Worm (Caenorhabditis elegans) whole organism, late embryonic: ENCODE measurements around the gene hrpl-1.
"Not testable (repeated sequence)": the region's sequence is repeated elsewhere in the genome, so short reads cannot be mapped to it uniquely, and the experiment has no call there.

Experiments
- C08G9.2 ChIP-seq: sonication (generic microtip); optimal IDR thresholded peaks from 2 replicates; lab custom pipeline; 2016; ENCODE audit warnings: mild to moderate bottlenecking, missing genetic modification characterization, moderate library complexity, missing compliant biosample characterization
- C38D4.7 ChIP-seq: fragments of 200-800 bp; sonication (Bioruptor generic); optimal IDR thresholded peaks from 2 replicates; lab custom pipeline; 2018; ENCODE audit warnings: mild to moderate bottlenecking, missing genetic modification characterization, moderate library complexity, missing compliant biosample characterization
- F13H6.1 ChIP-seq: sonication (generic microtip); optimal IDR thresholded peaks from 2 replicates; lab custom pipeline; 2016; ENCODE audit warnings: missing genetic modification characterization, missing compliant biosample characterization
- K09A11.1 ChIP-seq: sonication (generic microtip); optimal IDR thresholded peaks from 2 replicates; lab custom pipeline; 2017; ENCODE audit warnings: antibody characterized with exemption, mild to moderate bottlenecking, missing genetic modification characterization, missing compliant biosample characterization; ENCODE audit not compliant: insufficient read depth
- ahr-1 ChIP-seq: sonication (generic microtip); optimal IDR thresholded peaks from 2 replicates; lab custom pipeline; 2016; ENCODE audit warnings: missing genetic modification characterization, missing compliant biosample characterization
- ama-1 ChIP-seq: fragments of 150-350 bp; optimal IDR thresholded peaks from 2 replicates; lab custom pipeline; 2014
- ceh-14 ChIP-seq: sonication (generic microtip); optimal IDR thresholded peaks from 2 replicates; lab custom pipeline; 2016; ENCODE audit warnings: missing genotype, missing genetic modification characterization, missing compliant biosample characterization
- ceh-2 ChIP-seq: sonication (generic microtip); optimal IDR thresholded peaks from 2 replicates; lab custom pipeline; 2016; ENCODE audit warnings: missing genotype, missing genetic modification characterization, missing compliant biosample characterization
- ceh-22 ChIP-seq: sonication (generic microtip); optimal IDR thresholded peaks from 2 replicates; lab custom pipeline; 2017; ENCODE audit warnings: missing biosample characterization, missing genetic modification characterization
- ceh-24 ChIP-seq: sonication (generic microtip); optimal IDR thresholded peaks from 2 replicates; lab custom pipeline; 2016; ENCODE audit warnings: mild to moderate bottlenecking, missing genetic modification characterization, missing compliant biosample characterization
- ceh-30 ChIP-seq: fragments of 150-350 bp; optimal IDR thresholded peaks from 2 replicates; lab custom pipeline; 2014; ENCODE audit warnings: missing biosample characterization, missing genetic modification characterization
- ceh-34 ChIP-seq: sonication (generic microtip); optimal IDR thresholded peaks from 2 replicates; lab custom pipeline; 2016; ENCODE audit warnings: mild to moderate bottlenecking, missing genetic modification characterization, missing compliant biosample characterization
- ceh-48 ChIP-seq: sonication (generic microtip); optimal IDR thresholded peaks from 2 replicates; lab custom pipeline; 2016; ENCODE audit warnings: missing genetic modification characterization, inconsistent platforms, missing compliant biosample characterization
- che-1 ChIP-seq: sonication (generic microtip); optimal IDR thresholded peaks from 2 replicates; lab custom pipeline; 2016; ENCODE audit warnings: mild to moderate bottlenecking, missing genetic modification characterization, missing compliant biosample characterization
- dmd-4 ChIP-seq: sonication (generic microtip); optimal IDR thresholded peaks from 2 replicates; lab custom pipeline; 2016; ENCODE audit warnings: borderline replicate concordance, missing genetic modification characterization, missing compliant biosample characterization
- elt-2 ChIP-seq: sonication (generic microtip); optimal IDR thresholded peaks from 2 replicates; lab custom pipeline; 2016; ENCODE audit warnings: missing genetic modification reagents, missing genetic modification characterization, missing compliant biosample characterization
- elt-4 ChIP-seq: sonication (generic microtip); optimal IDR thresholded peaks from 2 replicates; lab custom pipeline; 2016; ENCODE audit warnings: missing genetic modification characterization, missing compliant biosample characterization
- eyg-1 ChIP-seq: sonication (generic microtip); optimal IDR thresholded peaks from 2 replicates; lab custom pipeline; 2016; ENCODE audit warnings: missing genotype, missing genetic modification characterization, missing compliant biosample characterization
- fkh-10 ChIP-seq: fragments of 150-350 bp; optimal IDR thresholded peaks from 2 replicates; lab custom pipeline; 2014; ENCODE audit warnings: missing biosample characterization, missing genetic modification reagents, missing genetic modification characterization
- hlh-30 ChIP-seq: sonication (generic microtip); optimal IDR thresholded peaks from 2 replicates; lab custom pipeline; 2017; ENCODE audit warnings: antibody characterized with exemption, missing genetic modification characterization, missing compliant biosample characterization; ENCODE audit not compliant: insufficient read depth
- hlh-6 ChIP-seq: sonication (generic microtip); optimal IDR thresholded peaks from 2 replicates; lab custom pipeline; 2016; ENCODE audit warnings: missing genotype, missing genetic modification characterization, missing compliant biosample characterization
- hlh-8 ChIP-seq: sonication (generic microtip); optimal IDR thresholded peaks from 2 replicates; lab custom pipeline; 2016; ENCODE audit warnings: missing genotype, missing genetic modification characterization, missing compliant biosample characterization
- madf-2 ChIP-seq: sonication (generic microtip); optimal IDR thresholded peaks from 2 replicates; lab custom pipeline; 2017; ENCODE audit warnings: missing genetic modification characterization, missing compliant biosample characterization
- nfya-1 ChIP-seq: sonication (generic microtip); optimal IDR thresholded peaks from 2 replicates; lab custom pipeline; 2017; ENCODE audit warnings: missing genetic modification characterization, mild to moderate bottlenecking, missing compliant biosample characterization, antibody characterized with exemption, moderate library complexity
- nhr-11 ChIP-seq: fragments of 150-350 bp; optimal IDR thresholded peaks from 2 replicates; lab custom pipeline; 2014; ENCODE audit warnings: missing biosample characterization, missing genetic modification characterization
- nhr-232 ChIP-seq: sonication (generic microtip); optimal IDR thresholded peaks from 2 replicates; lab custom pipeline; 2016; ENCODE audit warnings: missing genetic modification characterization, missing compliant biosample characterization
- npax-4 ChIP-seq: sonication (generic microtip); optimal IDR thresholded peaks from 2 replicates; lab custom pipeline; 2016; ENCODE audit warnings: missing genetic modification characterization, missing compliant biosample characterization
- odd-2 ChIP-seq: sonication (generic microtip); optimal IDR thresholded peaks from 2 replicates; lab custom pipeline; 2017; ENCODE audit warnings: antibody characterized with exemption, mild to moderate bottlenecking, missing genetic modification characterization, missing compliant biosample characterization
- pat-9 ChIP-seq: fragments of 200-800 bp; sonication (Bioruptor generic); optimal IDR thresholded peaks from 2 replicates; lab custom pipeline; 2018; ENCODE audit warnings: mild to moderate bottlenecking, missing genetic modification characterization, moderate library complexity, missing compliant biosample characterization
- pax-1 ChIP-seq: fragments of 150-350 bp; optimal IDR thresholded peaks from 2 replicates; lab custom pipeline; 2014; ENCODE audit warnings: missing biosample characterization, missing genetic modification characterization
- pha-2 ChIP-seq: sonication (generic microtip); optimal IDR thresholded peaks from 2 replicates; lab custom pipeline; 2017; ENCODE audit warnings: mild to moderate bottlenecking, missing genetic modification characterization, missing compliant biosample characterization
- pqm-1 ChIP-seq: sonication (generic microtip); optimal IDR thresholded peaks from 2 replicates; lab custom pipeline; 2016; ENCODE audit warnings: missing genetic modification characterization, missing compliant biosample characterization
- pros-1 ChIP-seq: fragments of 150-350 bp; optimal IDR thresholded peaks from 2 replicates; lab custom pipeline; 2014; ENCODE audit warnings: missing biosample characterization, missing genetic modification reagents, missing genetic modification characterization
- rnt-1 ChIP-seq: sonication (generic microtip); optimal IDR thresholded peaks from 2 replicates; lab custom pipeline; 2016; ENCODE audit warnings: missing genetic modification characterization, missing compliant biosample characterization
- sox-2 ChIP-seq: fragments of 200-800 bp; sonication (Bioruptor generic); IDR thresholded peaks from 2 replicates; pipeline ENCODE4 v1.3.6; 2022; ENCODE audit warnings: missing genetic modification reagents, missing genetic modification characterization, missing compliant biosample characterization
- syd-9 ChIP-seq: sonication (generic microtip); optimal IDR thresholded peaks from 2 replicates; lab custom pipeline; 2016; ENCODE audit warnings: mild to moderate bottlenecking, missing genetic modification characterization, moderate library complexity, missing compliant biosample characterization
- tbx-2 ChIP-seq: sonication (generic microtip); optimal IDR thresholded peaks from 2 replicates; lab custom pipeline; 2016; ENCODE audit warnings: missing genetic modification characterization, missing compliant biosample characterization
- tbx-7 ChIP-seq: sonication (generic microtip); optimal IDR thresholded peaks from 2 replicates; lab custom pipeline; 2016; ENCODE audit warnings: missing genotype, missing genetic modification characterization, missing compliant biosample characterization
- ttx-3 ChIP-seq: sonication (generic microtip); optimal IDR thresholded peaks from 2 replicates; lab custom pipeline; 2016; ENCODE audit warnings: missing genetic modification reagents, missing genetic modification characterization, missing compliant biosample characterization
- unc-42 ChIP-seq: sonication (generic microtip); optimal IDR thresholded peaks from 2 replicates; lab custom pipeline; 2016; ENCODE audit warnings: missing genotype, missing genetic modification characterization, missing compliant biosample characterization
- unc-55 ChIP-seq: sonication (generic microtip); optimal IDR thresholded peaks from 2 replicates; lab custom pipeline; 2017; ENCODE audit warnings: missing biosample characterization, missing genetic modification reagents, missing genetic modification characterization
- unc-86 ChIP-seq: sonication (generic microtip); optimal IDR thresholded peaks from 2 replicates; lab custom pipeline; 2016; ENCODE audit warnings: missing genetic modification characterization, missing compliant biosample characterization

hrpl-1 gene

ce11 chrII:6901795-6902194 is 3.3 kb downstream of the hrpl-1 start, which contains the start of gene psmd-9:
psmd-9 (plus strand) TSS chrII:6902095.
- no peak for TF ChIP-seq nfya-1 (tag; lab: Kevin White, UChicago)
- TF ChIP-seq unc-86 (tag; lab: Kevin White, UChicago) = no peak
- TF ChIP-seq rnt-1 (tag; lab: Kevin White, UChicago) = no peak
- TF ChIP-seq ceh-2 (tag; lab: Kevin White, UChicago) = no peak
- TF ChIP-seq C38D4.7 (GFP tag; lab: Kevin White, UChicago) = no peak
- TF ChIP-seq eyg-1 (tag; lab: Kevin White, UChicago) = no peak
- no peak for TF ChIP-seq C08G9.2 (tag; lab: Kevin White, UChicago)
- no peak for TF ChIP-seq pat-9 (tag; lab: Kevin White, UChicago)

- TF ChIP-seq dmd-4; hlh-30 (tag; lab: Kevin White, UChicago); madf-2 (tag; lab: Kevin White, UChicago): not testable (repeated sequence)
- TF ChIP-seq, all 69 proteins: peak for 0; not testable (repeated sequence) for 69
These were observed 9.1 kb downstream of the hrpl-1 start, which contains the start of gene B0252.3 for ce11 chrII:6907657-6908056. B0252.3 (minus strand) TSS chrII:6907757.

ce11 chrII:6908689-6909088 is 10.2 kb downstream of the hrpl-1 start:
- no peak for TF ChIP-seq nfya-1 (tag; lab: Kevin White, UChicago)
- no peak for TF ChIP-seq tbx-2 (tag; lab: Kevin White, UChicago)

ce11 chrII:6909568-6910122 is 11.1 kb downstream of the hrpl-1 start, which contains the start of gene asm-1:
asm-1 (plus strand) TSS chrII:6910072.
- TF ChIP-seq elt-2 (tag; lab: Kevin White, UChicago) = peak; percentile 62
- TF ChIP-seq K09A11.1 (tag; lab: Kevin White, UChicago) = no peak
- TF ChIP-seq che-1 (tag; lab: Kevin White, UChicago) = no peak
- TF ChIP-seq sox-2 = no peak
- no peak for TF ChIP-seq ceh-34 (tag; lab: Kevin White, UChicago)
- no peak for TF ChIP-seq ceh-14 (tag; lab: Kevin White, UChicago)
- TF ChIP-seq C38D4.7 (GFP tag; lab: Kevin White, UChicago) = no peak

ce11 chrII:6913309-6913708 is 14.8 kb downstream of the hrpl-1 start, which contains the start of gene cyn-10:
cyn-10 (minus strand) TSS chrII:6913365.
- TF ChIP-seq ceh-22 (tag; lab: Kevin White, UChicago) (no peak), hlh-30 (tag; lab: Kevin White, UChicago) (no peak), npax-4 (tag; lab: Kevin White, UChicago) (peak; percentile 5), odd-2 (tag; lab: Kevin White, UChicago) (no peak), rnt-1 (tag; lab: Kevin White, UChicago) (peak; percentile 80), dmd-4 (no peak), ama-1 (lab: Kevin White, UChicago) (no peak), hlh-8 (peak; percentile 91), ahr-1 (peak; percentile 40), elt-4 (no peak), unc-42 (tag; lab: Kevin White, UChicago) (peak; percentile 59), pax-1 (tag; lab: Kevin White, UChicago) (no peak), pros-1 (tag; lab: Kevin White, UChicago) (no peak), madf-2 (tag; lab: Kevin White, UChicago) (peak; percentile 43), pat-9 (tag; lab: Kevin White, UChicago) (no peak), syd-9 (peak; percentile 56), pha-2 (tag; lab: Kevin White, UChicago) (no peak), ceh-14 (tag; lab: Kevin White, UChicago) (peak; percentile 80), ceh-24 (tag; lab: Kevin White, UChicago) (no peak), hlh-6 (no peak), che-1 (tag; lab: Kevin White, UChicago) (no peak), unc-55 (GFP tag; lab: Kevin White, UChicago) (no peak), tbx-7 (tag; lab: Kevin White, UChicago) (peak; percentile 98), ttx-3 (tag; lab: Kevin White, UChicago) (peak; percentile 49), ceh-30 (tag; lab: Kevin White, UChicago) (no peak), fkh-10 (GFP tag; lab: Kevin White, UChicago) (no peak), C38D4.7 (GFP tag; lab: Kevin White, UChicago) (no peak), ceh-34 (tag; lab: Kevin White, UChicago) (peak; percentile 47), eyg-1 (tag; lab: Kevin White, UChicago) (peak; percentile 65), C08G9.2 (tag; lab: Kevin White, UChicago) (peak; percentile 96), ceh-48 (tag; lab: Kevin White, UChicago) (no peak), nhr-11 (tag; lab: Kevin White, UChicago) (no peak), F13H6.1 (tag; lab: Kevin White, UChicago) (peak; percentile 29), pqm-1 (tag; lab: Kevin White, UChicago) (peak; percentile 12), nhr-232 (tag; lab: Kevin White, UChicago) (no peak)
